Fruit fly (Drosophila melanogaster) whole organism, embryonic: ENCODE data around the gene CG15283.
A peak's percentile ranks its signal among the peaks of the same experiment; 100 is the strongest.

Experiments used
- Antp ChIP-seq: fragments of 200-800 bp; sonication (Bioruptor generic); optimal IDR thresholded peaks from 3 replicates; lab custom pipeline; 2016; ENCODE audit warnings: missing biosample characterization, missing genetic modification characterization
- Asciz ChIP-seq: fragments of 200-800 bp; sonication (Bioruptor generic); optimal IDR thresholded peaks from 2 replicates; lab custom pipeline; 2017; ENCODE audit warnings: missing biosample characterization, mild to moderate bottlenecking, missing genetic modification characterization, missing genetic modification reagents
- Awh ChIP-seq: fragments of 200-800 bp; sonication (Bioruptor generic); IDR thresholded peaks from 2 replicates; pipeline ENCODE4, ENCODE4 v1.3.6; 2022; ENCODE audit warnings: missing biosample characterization, missing genetic modification characterization
- C15 ChIP-seq: fragments of 200-800 bp; sonication (Bioruptor generic); IDR thresholded peaks from 3 replicates; pipeline ENCODE4 v1.3.6; 2022; ENCODE audit warnings: missing biosample characterization, missing genetic modification characterization
- CG11695 ChIP-seq: fragments of 200-800 bp; sonication (Bioruptor generic); IDR thresholded peaks from 3 replicates; pipeline ENCODE4 v1.3.6; 2022; ENCODE audit warnings: missing biosample characterization, missing genetic modification characterization
- CG11696 ChIP-seq: fragments of 200-800 bp; sonication (Bioruptor generic); IDR thresholded peaks from 2 replicates; pipeline ENCODE4 v1.3.6; 2022; ENCODE audit warnings: missing biosample characterization, missing genetic modification characterization
- CG15514 ChIP-seq: fragments of 200-800 bp; sonication (Bioruptor generic); optimal IDR thresholded peaks from 3 replicates; lab custom pipeline; 2017; ENCODE audit warnings: missing biosample characterization, missing genetic modification characterization, mild to moderate bottlenecking, moderate library complexity, missing genetic modification reagents
- CG17359 ChIP-seq: fragments of 200-800 bp; sonication (Bioruptor generic); optimal IDR thresholded peaks from 3 replicates; lab custom pipeline; 2018; ENCODE audit warnings: missing biosample characterization, mild to moderate bottlenecking, missing genetic modification characterization, moderate library complexity
- CG17829 ChIP-seq: fragments of 200-800 bp; optimal IDR thresholded peaks from 2 replicates; lab custom pipeline; 2019; ENCODE audit warnings: missing biosample characterization, mild to moderate bottlenecking, missing genetic modification characterization, moderate library complexity
- CG2120 ChIP-seq: fragments of 200-800 bp; sonication (Bioruptor generic); optimal IDR thresholded peaks from 3 replicates; lab custom pipeline; 2016; ENCODE audit warnings: missing biosample characterization, missing genetic modification characterization
- CG2875 ChIP-seq: fragments of 200-800 bp; sonication (Bioruptor generic); optimal IDR thresholded peaks from 2 replicates; lab custom pipeline; 2017; ENCODE audit warnings: missing biosample characterization, mild to moderate bottlenecking, missing genetic modification characterization, missing genetic modification reagents
- CG30431 ChIP-seq: fragments of 200-800 bp; sonication (Bioruptor generic); optimal IDR thresholded peaks from 2 replicates; lab custom pipeline; 2017; ENCODE audit warnings: missing biosample characterization, missing genetic modification characterization
- CG31441 ChIP-seq: fragments of 200-800 bp; sonication (Bioruptor generic); IDR thresholded peaks from 2 replicates; pipeline ENCODE4 v1.3.6; 2022; ENCODE audit warnings: missing biosample characterization, missing genetic modification characterization
- CG3838 ChIP-seq: fragments of 200-800 bp; sonication (Bioruptor generic); optimal IDR thresholded peaks from 3 replicates; lab custom pipeline; 2016; ENCODE audit warnings: missing biosample characterization, missing genetic modification characterization
- CG4328 ChIP-seq: fragments of 200-800 bp; sonication (Bioruptor generic); optimal IDR thresholded peaks from 3 replicates; lab custom pipeline; 2017; ENCODE audit warnings: missing biosample characterization, missing genetic modification reagents, missing genetic modification characterization
- CG4707 ChIP-seq: fragments of 200-800 bp; sonication (Bioruptor generic); optimal IDR thresholded peaks from 2 replicates; lab custom pipeline; 2018; ENCODE audit warnings: missing biosample characterization, mild to moderate bottlenecking, missing genetic modification characterization, moderate library complexity
- CG5180 ChIP-seq: fragments of 200-800 bp; sonication (Bioruptor generic); optimal IDR thresholded peaks from 3 replicates; lab custom pipeline; 2017; ENCODE audit warnings: missing biosample characterization, missing genetic modification characterization, mild to moderate bottlenecking, moderate library complexity, missing genetic modification reagents
- CG5953 ChIP-seq: fragments of 200-800 bp; sonication (Bioruptor generic); IDR thresholded peaks from 2 replicates; pipeline ENCODE4 v1.3.6; 2022; ENCODE audit warnings: missing biosample characterization, missing genetic modification characterization
- CG6175 ChIP-seq: fragments of 200-800 bp; sonication (Bioruptor generic); IDR thresholded peaks from 3 replicates; pipeline ENCODE4 v1.3.6; 2022; ENCODE audit warnings: missing biosample characterization, missing genetic modification characterization
- CG9215 ChIP-seq: fragments of 200-800 bp; sonication (Bioruptor generic); IDR thresholded peaks from 2 replicates; pipeline ENCODE4 v1.3.6; 2022; ENCODE audit warnings: missing biosample characterization, missing genetic modification characterization
- Dbx ChIP-seq: fragments of 200-800 bp; sonication (Bioruptor generic); IDR thresholded peaks from 3 replicates; pipeline ENCODE4 v1.3.6; 2022; ENCODE audit warnings: missing biosample characterization, missing genetic modification characterization
- Dll ChIP-seq: fragments of 200-800 bp; sonication (Bioruptor generic); IDR thresholded peaks from 4 replicates; pipeline ENCODE4 v1.3.6; 2022; ENCODE audit warnings: missing biosample characterization, missing genetic modification characterization; ENCODE audit not compliant: partially characterized antibody
- Doc2 ChIP-seq: fragments of 200-800 bp; sonication (Bioruptor generic); IDR thresholded peaks from 2 replicates; pipeline ENCODE4 v1.3.6; 2022; ENCODE audit warnings: missing biosample characterization, missing genetic modification characterization
- Lim3 ChIP-seq: fragments of 200-800 bp; sonication (Bioruptor generic); IDR thresholded peaks from 2 replicates; pipeline ENCODE4 v1.3.6; 2022; ENCODE audit warnings: missing biosample characterization, missing genetic modification characterization
- Rfx ChIP-seq: fragments of 200-800 bp; sonication (Bioruptor generic); IDR thresholded peaks from 2 replicates; pipeline ENCODE4 v1.3.6; 2022; ENCODE audit warnings: missing biosample characterization, missing genetic modification characterization
- Sox102F ChIP-seq: fragments of 200-800 bp; sonication (Bioruptor generic); optimal IDR thresholded peaks from 2 replicates; lab custom pipeline; 2018; ENCODE audit warnings: missing biosample characterization, mild to moderate bottlenecking, missing genetic modification characterization, moderate library complexity
- TFAM ChIP-seq: fragments of 200-800 bp; sonication (Bioruptor generic); optimal IDR thresholded peaks from 2 replicates; lab custom pipeline; 2017; ENCODE audit warnings: missing biosample characterization, missing genetic modification characterization, inconsistent platforms
- Trl ChIP-seq, 3 experiments: fragments of >200 bp in 2 of 3; fragments of 200-800 bp in 1 of 3; sonication (Bioruptor generic) in 1 of 3; optimal IDR thresholded peaks; 2 replicates in 1 of 3; 3 replicates in 2 of 3; lab custom pipeline; 2016 to 2017; ENCODE audit warnings: missing biosample characterization in 1 of 3, missing genetic modification characterization in 1 of 3
- ase ChIP-seq: fragments of 200-800 bp; sonication (Bioruptor generic); IDR thresholded peaks from 3 replicates; pipeline ENCODE4 v1.3.6; 2022; ENCODE audit warnings: missing biosample characterization, missing genetic modification characterization
- az2 ChIP-seq: fragments of 200-800 bp; sonication (Bioruptor generic); optimal IDR thresholded peaks from 3 replicates; lab custom pipeline; 2016; ENCODE audit warnings: missing biosample characterization, missing genetic modification characterization
- chm ChIP-seq: fragments of 200-800 bp; sonication (Bioruptor generic); IDR thresholded peaks from 2 replicates; pipeline ENCODE4 v1.3.6; 2022; ENCODE audit warnings: missing biosample characterization, missing genetic modification characterization
- ci ChIP-seq: fragments of 200-800 bp; sonication (Bioruptor generic); IDR thresholded peaks from 3 replicates; pipeline ENCODE4 v1.3.6; 2022; ENCODE audit warnings: missing biosample characterization, missing genetic modification characterization
- emc ChIP-seq: fragments of 200-800 bp; sonication (Bioruptor generic); optimal IDR thresholded peaks from 2 replicates; lab custom pipeline; 2016; ENCODE audit warnings: missing biosample characterization, missing genetic modification characterization
- ems ChIP-seq: fragments of 200-800 bp; sonication (Bioruptor generic); optimal IDR thresholded peaks from 3 replicates; lab custom pipeline; 2016; ENCODE audit warnings: missing biosample characterization, missing genetic modification characterization
- eve ChIP-seq, 2 experiments: fragments of >200 bp; optimal IDR thresholded peaks; 2 replicates each; lab custom pipeline; 2017; ENCODE audit warnings: missing biosample characterization in 2 of 2, missing genetic modification characterization in 2 of 2
- exex ChIP-seq: fragments of 200-800 bp; sonication (Bioruptor generic); optimal IDR thresholded peaks from 4 replicates; lab custom pipeline; 2018; ENCODE audit warnings: missing biosample characterization, mild to moderate bottlenecking, missing genetic modification characterization, moderate library complexity
- gem ChIP-seq: fragments of 200-800 bp; sonication (Bioruptor generic); optimal IDR thresholded peaks from 2 replicates; lab custom pipeline; 2019; ENCODE audit warnings: missing biosample characterization, mild to moderate bottlenecking, missing genetic modification characterization, moderate library complexity
- ind ChIP-seq: fragments of 200-800 bp; sonication (Bioruptor generic); optimal IDR thresholded peaks from 3 replicates; lab custom pipeline; 2016; ENCODE audit warnings: missing biosample characterization, missing genetic modification characterization
- ken ChIP-seq: fragments of 200-800 bp; sonication (Bioruptor generic); IDR thresholded peaks from 3 replicates; pipeline ENCODE4 v1.3.6; 2022; ENCODE audit warnings: missing biosample characterization, missing genetic modification characterization
- lola ChIP-seq, 3 experiments: fragments of >200 bp in 2 of 3; fragments of 200-800 bp in 1 of 3; sonication (Bioruptor generic) in 1 of 3; optimal IDR thresholded peaks; 2 replicates each; lab custom pipeline; 2017 to 2019; ENCODE audit warnings: missing biosample characterization in 3 of 3, missing genetic modification characterization in 3 of 3, mild to moderate bottlenecking in 1 of 3, moderate library complexity in 1 of 3
- row ChIP-seq: fragments of 200-800 bp; sonication (Bioruptor generic); IDR thresholded peaks from 3 replicates; pipeline ENCODE4 v1.3.6; 2022; ENCODE audit warnings: missing biosample characterization, missing genetic modification characterization
- sens ChIP-seq: fragments of 200-800 bp; sonication (Bioruptor generic); peaks from one replicate; lab custom pipeline; 2016; ENCODE audit warnings: missing biosample characterization, missing genetic modification characterization
- sens-2 ChIP-seq: fragments of 200-800 bp; sonication (Bioruptor generic); IDR thresholded peaks from 2 replicates; pipeline ENCODE4 v1.3.6; 2022; ENCODE audit warnings: missing biosample characterization, missing genetic modification characterization
- sisA ChIP-seq: fragments of 200-800 bp; sonication (Bioruptor generic); IDR thresholded peaks from 2 replicates; pipeline ENCODE4 v1.3.6; 2022; ENCODE audit warnings: missing biosample characterization, missing genetic modification characterization
- trem ChIP-seq: fragments of 200-800 bp; optimal IDR thresholded peaks from 3 replicates; lab custom pipeline; 2019; ENCODE audit warnings: missing biosample characterization, mild to moderate bottlenecking, missing genetic modification characterization, moderate library complexity
- tx ChIP-seq: fragments of 200-800 bp; sonication (Bioruptor generic); optimal IDR thresholded peaks from 2 replicates; lab custom pipeline; 2016; ENCODE audit warnings: missing biosample characterization, missing genetic modification characterization
- vvl ChIP-seq: fragments of 200-800 bp; sonication (Bioruptor generic); IDR thresholded peaks from 2 replicates; pipeline ENCODE4 v1.3.6; 2022; ENCODE audit warnings: missing biosample characterization, missing genetic modification characterization
- wek ChIP-seq: fragments of 200-800 bp; sonication (Bioruptor generic); optimal IDR thresholded peaks from 3 replicates; lab custom pipeline; 2018; ENCODE audit warnings: missing biosample characterization, mild to moderate bottlenecking, missing genetic modification characterization, moderate library complexity

CG15283 gene

DNA sequence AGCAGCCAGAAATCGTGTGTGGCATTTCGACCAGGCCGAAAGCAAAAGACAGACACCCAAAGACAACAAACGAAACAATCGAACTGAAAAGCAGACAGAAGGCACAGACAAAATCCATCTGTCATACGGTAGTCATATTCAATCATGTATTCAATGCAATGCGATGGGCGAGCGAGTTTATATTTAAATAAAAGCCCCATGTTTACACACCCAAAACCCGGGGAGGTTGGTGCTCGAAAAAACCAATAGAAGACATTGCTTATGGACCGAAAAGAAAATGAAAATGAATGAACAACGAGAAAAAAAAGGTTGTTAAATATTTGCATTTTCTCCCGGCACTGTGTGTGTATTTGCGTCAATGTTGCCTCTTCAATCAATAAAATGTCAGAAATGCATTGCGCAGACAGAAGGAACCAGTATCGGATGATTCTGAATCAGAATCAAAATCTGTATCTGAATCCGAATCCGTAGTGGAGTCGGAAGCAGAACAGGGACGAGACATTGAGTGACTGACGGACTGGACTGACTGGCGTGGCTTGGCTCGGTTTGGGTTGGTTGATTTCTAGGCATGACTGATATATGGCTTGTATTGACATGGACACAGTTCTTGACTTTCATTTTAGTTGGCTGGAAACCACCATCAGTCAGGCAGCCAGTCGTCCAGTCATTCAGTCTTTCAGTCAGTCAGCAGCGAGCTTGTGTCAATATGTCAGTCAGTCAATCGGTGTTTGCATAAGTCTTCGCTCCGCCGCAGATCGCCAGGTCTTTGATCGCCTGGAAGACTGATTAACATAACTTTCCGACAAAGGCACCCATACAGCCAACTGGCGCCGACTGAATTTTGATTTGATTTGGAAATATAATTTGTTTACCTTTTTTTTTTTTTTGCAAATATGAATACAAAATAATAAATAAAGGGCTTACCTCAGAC lies 18.0 kb downstream of the CG15283 start (continued):
- TF ChIP-seq exex (tag; lab: Kevin White, UChicago) = no peak
- TF ChIP-seq CG31441 = 0 out of 2 replicates have a peak, but pooled peaks have one; percentile 19
- TF ChIP-seq CG2875 (GFP tag; lab: Kevin White, UChicago) = peak; percentile 40
- TF ChIP-seq sens (GFP tag; lab: Kevin White, UChicago) = peak; percentile 88
- TF ChIP-seq TFAM = no peak
- peak; percentile 66 for TF ChIP-seq CG5953 (GFP tag; lab: Robert Waterston, UW)
- no peak for TF ChIP-seq ems
- peak; percentile 67 for TF ChIP-seq vvl (GFP tag; lab: Robert Waterston, UW)
- 0 out of 3 replicates have a peak, but pooled peaks have one; percentile 31 for TF ChIP-seq ken (GFP tag; lab: Robert Waterston, UW)
- TF ChIP-seq ci = peak; percentile 60; the same call in 2 of the 3 replicates
- peak in 1 of 2 experiments; percentile 28 for TF ChIP-seq eve (GFP tag; optimal IDR thresholded peaks at IDR 0.05; lab: Kevin White, UChicago)
- no peak for TF ChIP-seq ind
- no peak for TF ChIP-seq tx (GFP tag; lab: Kevin White, UChicago)
- no peak for TF ChIP-seq CG2120 (GFP tag; lab: Kevin White, UChicago)
- 0 out of 2 replicates have a peak, but pooled peaks have one; percentile 27 for TF ChIP-seq Rfx
- TF ChIP-seq chm (GFP tag; lab: Robert Waterston, UW) = peak; percentile 67; the same call in 1 of the 2 replicates
- 0 out of 3 replicates have a peak, but pooled peaks have one; percentile 17 for TF ChIP-seq Dbx
- TF ChIP-seq gem (tag; lab: Kevin White, UChicago) = peak; percentile 16
- no peak for TF ChIP-seq CG30431
- no peak for TF ChIP-seq emc (GFP tag; lab: Kevin White, UChicago)
- TF ChIP-seq Dll = 0 out of 4 replicates have a peak, but pooled peaks have one; percentile 14
- TF ChIP-seq CG11696 (GFP tag; lab: Robert Waterston, UW) = 0 out of 2 replicates have a peak, but pooled peaks have one; percentile 41
- TF ChIP-seq Asciz = peak; percentile 25
- no peak for TF ChIP-seq CG3838 (GFP tag; lab: Kevin White, UChicago)
- TF ChIP-seq az2 = no peak
- no peak for TF ChIP-seq Lim3 (GFP tag; lab: Robert Waterston, UW)
- no peak for TF ChIP-seq Trl (optimal IDR thresholded peaks at IDR 0.05; lab: Kevin White, UChicago)
- no peak for TF ChIP-seq Trl (GFP tag; optimal IDR thresholded peaks at IDR 0.05; lab: Kevin White, UChicago)
- TF ChIP-seq lola (GFP tag; optimal IDR thresholded peaks at IDR 0.05; lab: Kevin White, UChicago) = peak in 1 of 3 experiments; percentile 36
- TF ChIP-seq C15 = no peak
- peak; percentile 3 for TF ChIP-seq CG5180 (GFP tag; lab: Kevin White, UChicago)
- no peak for TF ChIP-seq Sox102F (GFP tag; lab: Kevin White, UChicago)
- no peak for TF ChIP-seq wek (GFP tag; lab: Kevin White, UChicago)
- TF ChIP-seq Awh (GFP tag; lab: Robert Waterston, UW) = peak; percentile 70
- TF ChIP-seq CG4328 (GFP tag; lab: Kevin White, UChicago) = peak; percentile 13
- peak; percentile 12 for TF ChIP-seq CG17829 (tag; lab: Kevin White, UChicago)
- peak; percentile 8 for TF ChIP-seq Antp
- no peak for TF ChIP-seq CG6175 (GFP tag; lab: Robert Waterston, UW)
- TF ChIP-seq Doc2 (GFP tag; lab: Robert Waterston, UW) = no peak
- no peak for TF ChIP-seq sisA (GFP tag; lab: Robert Waterston, UW)
- TF ChIP-seq CG11695 (GFP tag; lab: Robert Waterston, UW) = 0 out of 3 replicates have a peak, but pooled peaks have one; percentile 13
- no peak for TF ChIP-seq CG9215 (GFP tag; lab: Robert Waterston, UW)
- TF ChIP-seq CG4707 (GFP tag; lab: Kevin White, UChicago) = no peak
- no peak for TF ChIP-seq CG15514 (GFP tag; lab: Kevin White, UChicago)
- TF ChIP-seq sens-2 (GFP tag; lab: Robert Waterston, UW) = peak; percentile 30; the same call in 1 of the 2 replicates
- no peak for TF ChIP-seq row (GFP tag; lab: Robert Waterston, UW)
- TF ChIP-seq trem (tag; lab: Kevin White, UChicago) = no peak
- TF ChIP-seq ase (GFP tag; lab: Robert Waterston, UW) = no peak
- peak; percentile 41 for TF ChIP-seq CG17359 (tag; lab: Kevin White, UChicago)
